In the genomic region with DNA sequence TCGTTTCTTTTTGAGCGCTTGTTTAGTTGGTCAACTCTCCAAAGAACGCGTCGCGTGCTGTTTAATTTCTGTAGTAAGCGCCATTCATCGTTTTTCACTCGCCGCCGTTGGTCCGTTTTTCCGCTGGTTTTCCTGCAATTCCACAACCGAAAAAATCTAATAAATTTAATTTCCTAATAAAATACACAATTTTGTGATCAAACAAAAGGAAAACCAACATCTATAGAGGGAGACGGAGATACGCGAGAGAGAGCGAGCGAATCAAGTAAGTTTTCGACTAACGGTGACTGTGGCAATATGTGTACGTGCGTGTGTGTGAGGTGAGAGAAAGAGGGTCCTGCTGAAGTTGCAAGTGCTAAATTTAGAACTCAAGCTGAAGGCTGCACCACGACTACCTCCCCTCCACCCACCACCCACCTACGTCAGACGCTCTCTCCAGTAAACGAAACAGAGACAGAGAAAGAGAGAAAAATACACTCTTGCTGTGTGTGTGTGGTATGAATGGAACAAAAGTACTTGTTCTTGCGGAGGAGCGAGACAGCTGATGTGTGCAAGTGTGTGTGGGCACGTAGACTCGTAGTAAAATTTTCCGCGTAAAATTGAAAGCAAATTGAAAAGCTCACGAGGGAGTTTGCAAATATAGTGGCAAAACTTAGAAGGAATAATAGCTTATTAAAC, we compare ENCODE assay signal across 1 fruit fly cellular context.
TF ChIP-seq lines count a peak whose summit lies in the region.

A gene (plus strand): TSS at position 80 of the 678 bp plus-strand sequence.

TF ChIP-seq in whole organism, embryonic, 481 proteins besides CTCF, POLR2A, EP300 and RAD21 (continued from another document and continues in another):
- TF ChIP-seq mam (GFP tag; optimal IDR thresholded peaks at IDR 0.05; lab: Kevin White, UChicago): no peak
- TF ChIP-seq fd102C (GFP tag; optimal IDR thresholded peaks at IDR 0.05; lab: Kevin White, UChicago): no peak
- no peak for TF ChIP-seq Hr39 (optimal IDR thresholded peaks at IDR 0.05; lab: Kevin White, UChicago)
- TF ChIP-seq bsh (GFP tag; optimal IDR thresholded peaks at IDR 0.05; lab: Kevin White, UChicago): no peak
- TF ChIP-seq sima (GFP tag; optimal IDR thresholded peaks at IDR 0.05; lab: Kevin White, UChicago): no peak
- peak; percentile 51 for TF ChIP-seq MTF-1 (GFP tag; optimal IDR thresholded peaks at IDR 0.05; lab: Kevin White, UChicago; ENCODE audit: borderline replicate concordance)
- TF ChIP-seq CG1647 (GFP tag; optimal IDR thresholded peaks at IDR 0.05; lab: Kevin White, UChicago): no peak
- TF ChIP-seq mirr (GFP tag; optimal IDR thresholded peaks at IDR 0.05; lab: Kevin White, UChicago): peak; percentile 61
- TF ChIP-seq Usf (GFP tag; optimal IDR thresholded peaks at IDR 0.05; lab: Kevin White, UChicago): no peak
- TF ChIP-seq fru (optimal IDR thresholded peaks at IDR 0.05; lab: Kevin White, UChicago): no peak
- TF ChIP-seq MBD-R2 (GFP tag; IDR thresholded peaks at IDR 0.05; lab: Robert Waterston, UW): peak; percentile 23; the same call in 1 of the 2 replicates
- no peak for TF ChIP-seq Atf-2 (GFP tag; optimal IDR thresholded peaks at IDR 0.05; lab: Kevin White, UChicago)
- peak; percentile 58 for TF ChIP-seq Fer1 (GFP tag; optimal IDR thresholded peaks at IDR 0.05; lab: Kevin White, UChicago)
- peak; percentile 64 for TF ChIP-seq chm (GFP tag; IDR thresholded peaks at IDR 0.05; lab: Robert Waterston, UW)
- peak; percentile 59; the same call in 1 of the 3 replicates for TF ChIP-seq CG2199 (GFP tag; IDR thresholded peaks at IDR 0.05; lab: Robert Waterston, UW)
- no peak for TF ChIP-seq NK7.1 (GFP tag; optimal IDR thresholded peaks at IDR 0.05; lab: Kevin White, UChicago)
- peak; percentile 5 for TF ChIP-seq CG7786 (GFP tag; optimal IDR thresholded peaks at IDR 0.05; lab: Kevin White, UChicago)
- TF ChIP-seq crc (GFP tag; optimal IDR thresholded peaks at IDR 0.05; lab: Kevin White, UChicago): no peak
- TF ChIP-seq tio (GFP tag; optimal IDR thresholded peaks at IDR 0.05; lab: Kevin White, UChicago): no peak
- no peak for TF ChIP-seq z (GFP tag; IDR thresholded peaks at IDR 0.05; lab: Robert Waterston, UW)
- no peak for TF ChIP-seq CG10147 (GFP tag; optimal IDR thresholded peaks at IDR 0.05; lab: Kevin White, UChicago)
- TF ChIP-seq MESR4 (GFP tag; optimal IDR thresholded peaks at IDR 0.05; lab: Kevin White, UChicago): no peak
- no peak; the same call in 1 of the 2 replicates for TF ChIP-seq CG14441 (GFP tag; IDR thresholded peaks at IDR 0.05; lab: Robert Waterston, UW)
- peak; percentile 8; the same call in 1 of the 2 replicates for TF ChIP-seq CG14014 (GFP tag; IDR thresholded peaks at IDR 0.05; lab: Robert Waterston, UW)
- TF ChIP-seq cad (GFP tag; optimal IDR thresholded peaks at IDR 0.05; lab: Kevin White, UChicago): no peak
- no peak for TF ChIP-seq insv (GFP tag; optimal IDR thresholded peaks at IDR 0.05; lab: Kevin White, UChicago)
- no peak for TF ChIP-seq grau (tag; optimal IDR thresholded peaks at IDR 0.05; lab: Kevin White, UChicago)
- TF ChIP-seq CG6254 (GFP tag; optimal IDR thresholded peaks at IDR 0.05; lab: Kevin White, UChicago): no peak
- peak; percentile 1 for TF ChIP-seq gro (GFP tag; optimal IDR thresholded peaks at IDR 0.05; lab: Kevin White, UChicago)
- TF ChIP-seq lbe (GFP tag; optimal IDR thresholded peaks at IDR 0.05; lab: Kevin White, UChicago): no peak
- peak; percentile 16 for TF ChIP-seq Side (GFP tag; optimal IDR thresholded peaks at IDR 0.05; lab: Kevin White, UChicago)
- no peak for TF ChIP-seq Sry-δ (GFP tag; optimal IDR thresholded peaks at IDR 0.05; lab: Kevin White, UChicago)
- no peak for TF ChIP-seq CG9797 (GFP tag; optimal IDR thresholded peaks at IDR 0.05; lab: Kevin White, UChicago)
- peak; percentile 59 for TF ChIP-seq cwo (GFP tag; optimal IDR thresholded peaks at IDR 0.05; lab: Kevin White, UChicago)
- no peak for TF ChIP-seq CG4424 (GFP tag; optimal IDR thresholded peaks at IDR 0.05; lab: Kevin White, UChicago)
- TF ChIP-seq bab2 (GFP tag; optimal IDR thresholded peaks at IDR 0.05; lab: Kevin White, UChicago): no peak
- TF ChIP-seq dysf (GFP tag; IDR thresholded peaks at IDR 0.05; lab: Robert Waterston, UW): no peak
- no peak for TF ChIP-seq ap (GFP tag; IDR thresholded peaks at IDR 0.05; lab: Robert Waterston, UW)
- no peak for TF ChIP-seq danr (GFP tag; IDR thresholded peaks at IDR 0.05; lab: Robert Waterston, UW)
- no peak for TF ChIP-seq Ada2b (GFP tag; IDR thresholded peaks at IDR 0.05; lab: Robert Waterston, UW)
- TF ChIP-seq CG33557 (GFP tag; optimal IDR thresholded peaks at IDR 0.05; lab: Kevin White, UChicago): peak; percentile 12
- no peak for TF ChIP-seq amos (GFP tag; IDR thresholded peaks at IDR 0.05; lab: Robert Waterston, UW; ENCODE audit: partially characterized antibody)
- peak; percentile 57 for TF ChIP-seq CG12071 (GFP tag; optimal IDR thresholded peaks at IDR 0.05; lab: Kevin White, UChicago)
- 0 out of 2 replicates have a peak, but pooled peaks have one; percentile 31 for TF ChIP-seq vvl (GFP tag; IDR thresholded peaks at IDR 0.05; lab: Robert Waterston, UW)
- no peak for TF ChIP-seq wor (GFP tag; IDR thresholded peaks at IDR 0.05; lab: Robert Waterston, UW)
- TF ChIP-seq CG6175 (GFP tag; IDR thresholded peaks at IDR 0.05; lab: Robert Waterston, UW): peak; percentile 69; the same call in 1 of the 3 replicates
- peak; percentile 38 for TF ChIP-seq CG12659 (GFP tag; optimal IDR thresholded peaks at IDR 0.05; lab: Kevin White, UChicago)
- no peak for TF ChIP-seq CG8290 (GFP tag; optimal IDR thresholded peaks at IDR 0.05; lab: Kevin White, UChicago)
- TF ChIP-seq CG8290 (tag; optimal IDR thresholded peaks at IDR 0.05; lab: Kevin White, UChicago): peak in 1 of 2 experiments; percentile 83
- no peak for TF ChIP-seq dm (GFP tag; optimal IDR thresholded peaks at IDR 0.05; lab: Kevin White, UChicago)
- TF ChIP-seq ken (GFP tag; IDR thresholded peaks at IDR 0.05; lab: Robert Waterston, UW): no peak
- TF ChIP-seq ash1 (GFP tag; optimal IDR thresholded peaks at IDR 0.05; lab: Kevin White, UChicago): peak; percentile 67
- no peak for TF ChIP-seq CG9727 (GFP tag; optimal IDR thresholded peaks at IDR 0.05; lab: Kevin White, UChicago)
- peak; percentile 22 for TF ChIP-seq CG6813 (GFP tag; optimal IDR thresholded peaks at IDR 0.05; lab: Kevin White, UChicago)
- TF ChIP-seq H15 (GFP tag; IDR thresholded peaks at IDR 0.05; lab: Robert Waterston, UW): no peak
- TF ChIP-seq Nf-YA (GFP tag; IDR thresholded peaks at IDR 0.05; lab: Robert Waterston, UW): no peak
- no peak for TF ChIP-seq vfl (GFP tag; optimal IDR thresholded peaks at IDR 0.05; lab: Kevin White, UChicago)
- no peak for TF ChIP-seq al (GFP tag; IDR thresholded peaks at IDR 0.05; lab: Robert Waterston, UW)
- no peak for TF ChIP-seq Doc3 (GFP tag; IDR thresholded peaks at IDR 0.05; lab: Robert Waterston, UW; ENCODE audit: partially characterized antibody)
- TF ChIP-seq CG31365 (tag; optimal IDR thresholded peaks at IDR 0.05; lab: Kevin White, UChicago): no peak
- peak; percentile 100 for TF ChIP-seq CG15601 (tag; optimal IDR thresholded peaks at IDR 0.05; lab: Kevin White, UChicago)
- no peak for TF ChIP-seq Sox102F (GFP tag; optimal IDR thresholded peaks at IDR 0.05; lab: Kevin White, UChicago)
- TF ChIP-seq CG17612 (GFP tag; IDR thresholded peaks at IDR 0.05; lab: Robert Waterston, UW): no peak
- TF ChIP-seq CG10274 (GFP tag; optimal IDR thresholded peaks at IDR 0.05; lab: Kevin White, UChicago): no peak
- no peak for TF ChIP-seq chif (GFP tag; optimal IDR thresholded peaks at IDR 0.05; lab: Kevin White, UChicago)
- no peak for TF ChIP-seq Hr51 (GFP tag; optimal IDR thresholded peaks at IDR 0.05; lab: Kevin White, UChicago)
- TF ChIP-seq CG11398 (GFP tag; optimal IDR thresholded peaks at IDR 0.05; lab: Kevin White, UChicago): no peak
- TF ChIP-seq peb (GFP tag; IDR thresholded peaks at IDR 0.05; lab: Robert Waterston, UW): no peak
- TF ChIP-seq CG4404 (GFP tag; IDR thresholded peaks at IDR 0.05; lab: Robert Waterston, UW): no peak
- no peak for TF ChIP-seq CG14710 (tag; optimal IDR thresholded peaks at IDR 0.05; lab: Kevin White, UChicago)
- peak; percentile 38 for TF ChIP-seq Hmr (GFP tag; optimal IDR thresholded peaks at IDR 0.05; lab: Kevin White, UChicago)
- TF ChIP-seq CG3281 (GFP tag; optimal IDR thresholded peaks at IDR 0.05; lab: Kevin White, UChicago): peak; percentile 7
- no peak for TF ChIP-seq jigr1 (GFP tag; IDR thresholded peaks at IDR 0.05; lab: Robert Waterston, UW)
- TF ChIP-seq CrebB (tag; optimal IDR thresholded peaks at IDR 0.05; lab: Kevin White, UChicago): peak; percentile 49
- no peak for TF ChIP-seq E2f2 (GFP tag; IDR thresholded peaks at IDR 0.05; lab: Robert Waterston, UW)
- no peak for TF ChIP-seq CG10959 (GFP tag; IDR thresholded peaks at IDR 0.05; lab: Robert Waterston, UW)
- TF ChIP-seq Camta (GFP tag; optimal IDR thresholded peaks at IDR 0.05; lab: Kevin White, UChicago): no peak
- no peak for TF ChIP-seq dmrt99B (tag; optimal IDR thresholded peaks at IDR 0.05; lab: Kevin White, UChicago)
- no peak for TF ChIP-seq CG17385 (GFP tag; optimal IDR thresholded peaks at IDR 0.05; lab: Kevin White, UChicago)
- no peak for TF ChIP-seq gcm (GFP tag; optimal IDR thresholded peaks at IDR 0.05; lab: Kevin White, UChicago)
- no peak for TF ChIP-seq h (optimal IDR thresholded peaks at IDR 0.05; lab: Kevin White, UChicago)
- peak; percentile 10 for TF ChIP-seq CG10543 (GFP tag; optimal IDR thresholded peaks at IDR 0.05; lab: Kevin White, UChicago)
- no peak for TF ChIP-seq CG18764 (GFP tag; optimal IDR thresholded peaks at IDR 0.05; lab: Kevin White, UChicago)
- TF ChIP-seq CG16779 (GFP tag; IDR thresholded peaks at IDR 0.05; lab: Robert Waterston, UW): 0 out of 2 replicates have a peak, but pooled peaks have one; percentile 37
- 0 out of 2 replicates have a peak, but pooled peaks have one; percentile 7 for TF ChIP-seq wdn (GFP tag; IDR thresholded peaks at IDR 0.05; lab: Robert Waterston, UW)
- no peak for TF ChIP-seq CG18476 (GFP tag; optimal IDR thresholded peaks at IDR 0.05; lab: Kevin White, UChicago)
- TF ChIP-seq NFAT (GFP tag; IDR thresholded peaks at IDR 0.05; lab: Robert Waterston, UW): peak; percentile 60; the same call in 1 of the 2 replicates
- TF ChIP-seq Bteb2 (GFP tag; optimal IDR thresholded peaks at IDR 0.05; lab: Kevin White, UChicago): no peak
- no peak for TF ChIP-seq CG5180 (GFP tag; optimal IDR thresholded peaks at IDR 0.05; lab: Kevin White, UChicago)
- TF ChIP-seq oc (tag; optimal IDR thresholded peaks at IDR 0.05; lab: Kevin White, UChicago): no peak
- no peak for TF ChIP-seq sug (tag; optimal IDR thresholded peaks at IDR 0.05; lab: Kevin White, UChicago)
- no peak for TF ChIP-seq GATAe (GFP tag; conservative IDR thresholded peaks at IDR 0.05; lab: Robert Waterston, UW)
- TF ChIP-seq pb (GFP tag; optimal IDR thresholded peaks at IDR 0.05; lab: Kevin White, UChicago): no peak
- no peak for TF ChIP-seq zen (tag; optimal IDR thresholded peaks at IDR 0.05; lab: Kevin White, UChicago)
- peak; percentile 0 for TF ChIP-seq CG18619 (GFP tag; optimal IDR thresholded peaks at IDR 0.05; lab: Kevin White, UChicago)
- no peak for TF ChIP-seq Tbp (GFP tag; optimal IDR thresholded peaks at IDR 0.05; lab: Kevin White, UChicago)
- no peak for TF ChIP-seq gsb-n (tag; optimal IDR thresholded peaks at IDR 0.05; lab: Kevin White, UChicago)
- no peak for TF ChIP-seq Hey (tag; optimal IDR thresholded peaks at IDR 0.05; lab: Kevin White, UChicago)
- TF ChIP-seq CG11504 (tag; optimal IDR thresholded peaks at IDR 0.05; lab: Kevin White, UChicago): no peak
- no peak for TF ChIP-seq Awh (GFP tag; IDR thresholded peaks at IDR 0.05; lab: Robert Waterston, UW)
- no peak for TF ChIP-seq CG4730 (GFP tag; IDR thresholded peaks at IDR 0.05; lab: Robert Waterston, UW)
- no peak for TF ChIP-seq trh (GFP tag; optimal IDR thresholded peaks at IDR 0.05; lab: Kevin White, UChicago)
- TF ChIP-seq Atf3 (GFP tag; optimal IDR thresholded peaks at IDR 0.05; lab: Kevin White, UChicago): no peak
- peak; percentile 13 for TF ChIP-seq pzg (GFP tag; optimal IDR thresholded peaks at IDR 0.05; lab: Kevin White, UChicago)
- no peak for TF ChIP-seq CG6791 (GFP tag; IDR thresholded peaks at IDR 0.05; lab: Robert Waterston, UW; ENCODE audit: partially characterized antibody)
- peak; percentile 18 for TF ChIP-seq ewg (GFP tag; optimal IDR thresholded peaks at IDR 0.05; lab: Kevin White, UChicago)
- TF ChIP-seq Max (GFP tag; optimal IDR thresholded peaks at IDR 0.05; lab: Kevin White, UChicago): no peak
- no peak for TF ChIP-seq en (GFP tag; optimal IDR thresholded peaks at IDR 0.05; lab: Kevin White, UChicago)
- peak; percentile 37; the same call in 1 of the 2 replicates for TF ChIP-seq Drgx (GFP tag; IDR thresholded peaks at IDR 0.05; lab: Robert Waterston, UW)
- peak; percentile 45; the same call in 1 of the 2 replicates for TF ChIP-seq CG32532 (GFP tag; IDR thresholded peaks at IDR 0.05; lab: Robert Waterston, UW)
- TF ChIP-seq D (optimal IDR thresholded peaks at IDR 0.05; lab: Kevin White, UChicago): no peak
- peak; percentile 8 for TF ChIP-seq D (GFP tag; optimal IDR thresholded peaks at IDR 0.05; lab: Kevin White, UChicago)
- no peak for TF ChIP-seq CG17568 (GFP tag; optimal IDR thresholded peaks at IDR 0.05; lab: Kevin White, UChicago)
- 0 out of 2 replicates have a peak, but pooled peaks have one; percentile 8 for TF ChIP-seq unc-4 (GFP tag; IDR thresholded peaks at IDR 0.05; lab: Robert Waterston, UW; ENCODE audit: partially characterized antibody)
- TF ChIP-seq HLH3B (GFP tag; IDR thresholded peaks at IDR 0.05; lab: Robert Waterston, UW): no peak
- no peak for TF ChIP-seq CG3838 (GFP tag; optimal IDR thresholded peaks at IDR 0.05; lab: Kevin White, UChicago)
- no peak for TF ChIP-seq PHDP (tag; optimal IDR thresholded peaks at IDR 0.05; lab: Kevin White, UChicago)
- no peak for TF ChIP-seq CG16815 (GFP tag; optimal IDR thresholded peaks at IDR 0.05; lab: Kevin White, UChicago)
- no peak for TF ChIP-seq vnd (GFP tag; IDR thresholded peaks at IDR 0.05; lab: Robert Waterston, UW; ENCODE audit: partially characterized antibody)
- no peak for TF ChIP-seq Mad (GFP tag; optimal IDR thresholded peaks at IDR 0.05; lab: Kevin White, UChicago)
- TF ChIP-seq Optix (GFP tag; IDR thresholded peaks at IDR 0.05; lab: Robert Waterston, UW): no peak
- peak; percentile 33 for TF ChIP-seq CG18599 (GFP tag; optimal IDR thresholded peaks at IDR 0.05; lab: Kevin White, UChicago)
- no peak for TF ChIP-seq Six4 (GFP tag; optimal IDR thresholded peaks at IDR 0.05; lab: Kevin White, UChicago)
- TF ChIP-seq emc (GFP tag; optimal IDR thresholded peaks at IDR 0.05; lab: Kevin White, UChicago): no peak
- TF ChIP-seq CG11723 (GFP tag; optimal IDR thresholded peaks at IDR 0.05; lab: Kevin White, UChicago): no peak
- TF ChIP-seq CG42726 (GFP tag; IDR thresholded peaks at IDR 0.05; lab: Robert Waterston, UW; ENCODE audit: partially characterized antibody): no peak
